Worm (Caenorhabditis elegans): Measurements from ENCODE around the gene Y49E10.21.

DNA sequence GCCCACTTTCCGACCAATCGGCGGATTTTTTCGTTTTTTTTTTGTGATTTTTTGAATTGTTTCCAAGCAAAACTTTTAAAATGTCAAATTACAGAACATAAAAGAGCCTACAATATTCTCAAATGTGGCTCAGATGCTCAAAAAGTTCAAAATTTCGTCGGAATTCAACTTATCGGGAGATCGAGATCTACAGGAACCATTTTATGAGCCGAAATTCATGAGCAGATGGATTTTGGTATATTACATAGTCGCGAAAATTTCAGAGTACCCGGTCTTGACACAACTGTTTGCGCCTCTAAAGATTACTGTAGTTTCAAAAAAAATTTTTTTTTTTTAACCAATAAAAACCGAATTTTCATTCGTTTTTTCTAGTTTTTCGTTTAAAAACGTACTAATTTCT lies 1.6 kb downstream of the Y49E10.21 start:
- TF ChIP-seq ces-1 (GFP tag; optimal IDR thresholded peaks at IDR 0.05) (no peak), blmp-1 (tag; optimal IDR thresholded peaks at IDR 0.05) (no peak), ceh-83 (GFP tag; optimal IDR thresholded peaks at IDR 0.05) (no peak), ztf-11 (tag; optimal IDR thresholded peaks at IDR 0.05) (no peak), pha-4 (tag; optimal IDR thresholded peaks at IDR 0.05) (no peak), unc-39 (tag; optimal IDR thresholded peaks at IDR 0.05) (no peak)
